Worm (Caenorhabditis elegans) whole organism, dauer: ENCODE results near the gene C13A2.6.
"Not testable (repeated sequence)": the region's sequence is repeated elsewhere in the genome, so short reads cannot be mapped to it uniquely, and the experiment has no call there.

Source experiments
- unc-62 ChIP-seq: sonication (generic microtip); optimal IDR thresholded peaks from 2 replicates; lab custom pipeline; 2017; ENCODE audit warnings: missing biosample characterization, missing genetic modification reagents, missing genetic modification characterization

The C13A2.6 gene

ce11 chrV:7258965-7259364 lies 10.5 kb upstream of the C13A2.6 start, which contains the start of gene C13A2.12:
C13A2.12 (plus strand) TSS chrV:7259265.
- no peak for TF ChIP-seq unc-62

DNA sequence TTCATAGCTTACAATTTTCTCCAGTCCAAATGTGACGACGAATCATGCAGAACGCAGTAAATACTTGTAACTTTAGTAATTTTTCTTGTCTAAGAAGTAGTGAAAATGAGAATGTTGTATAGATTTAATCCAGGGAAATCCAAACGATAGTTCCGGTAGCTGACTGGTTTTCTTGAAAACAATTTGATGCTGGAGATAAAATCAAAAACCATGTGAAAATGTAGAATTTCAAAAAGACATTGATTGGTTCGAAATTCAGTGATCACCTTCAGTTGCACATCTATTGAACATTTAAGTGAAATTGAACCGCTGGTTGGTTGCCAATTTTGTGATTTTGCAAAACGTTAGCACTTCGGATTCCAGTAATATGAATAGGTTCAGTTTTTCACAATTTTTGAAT lies 5.5 kb upstream of the C13A2.6 start, which contains the start of gene C13A2.9:
C13A2.9 (minus strand) TSS at position 101 of the 400 bp plus-strand sequence.
- no peak for TF ChIP-seq unc-62

- TF ChIP-seq unc-62: no peak
Measured at ce11 chrV:7266021-7266420, 3.5 kb upstream of the C13A2.6 start, which contains the start of gene C13A2.7. C13A2.7 (plus strand) TSS chrV:7266321.

DNA sequence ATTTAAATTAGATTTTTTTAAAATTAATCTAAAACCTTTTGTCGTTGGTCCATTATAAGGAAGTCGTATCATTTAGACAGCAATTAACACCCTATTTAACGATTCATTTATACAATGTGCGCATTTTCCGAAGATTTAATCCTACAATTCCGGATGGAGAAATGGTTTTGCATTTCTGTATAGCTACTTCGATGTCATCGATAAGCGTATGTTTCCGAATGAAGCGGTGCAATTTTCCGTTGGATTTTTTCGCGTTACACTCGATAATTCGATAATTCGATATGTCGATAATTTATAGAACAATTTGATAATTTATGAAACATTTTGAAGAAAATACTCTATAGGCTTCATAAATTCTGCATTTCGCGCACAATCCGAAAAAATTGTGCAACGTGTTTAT lies 5.5 kb downstream of the C13A2.6 start, which contains the start of gene C13A2.10:
C13A2.10 (minus strand) TSS at position 101 of the 400 bp plus-strand sequence.
- no peak for TF ChIP-seq unc-62

DNA sequence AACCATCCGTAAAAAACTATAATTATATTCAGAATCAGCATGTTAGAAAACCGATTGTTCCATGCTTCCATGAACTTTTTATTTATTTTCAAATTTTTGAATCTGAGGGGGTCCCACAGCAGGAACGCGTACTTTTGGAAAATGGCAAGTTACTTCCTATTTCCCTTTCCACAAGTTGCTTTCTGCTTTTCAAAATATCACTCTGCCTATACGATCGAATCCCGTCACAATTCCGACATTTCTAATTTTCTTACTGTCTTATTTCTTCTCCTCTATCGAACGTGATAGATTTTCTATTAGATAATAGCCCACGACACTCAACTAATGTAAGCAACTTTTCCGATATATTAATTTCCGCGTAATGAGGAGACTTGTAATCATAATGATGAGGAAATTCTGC lies 6.0 kb downstream of the C13A2.6 start, which contains the start of gene C13A2.5:
C13A2.5 (plus strand) TSS at position 301 of the 400 bp plus-strand sequence.
- no peak for TF ChIP-seq unc-62

ce11 chrV:7279090-7279489 lies 9.6 kb downstream of the C13A2.6 start, which contains the start of gene C13A2.4:
C13A2.4 (plus strand) TSS chrV:7279390.
- no peak for TF ChIP-seq unc-62

DNA sequence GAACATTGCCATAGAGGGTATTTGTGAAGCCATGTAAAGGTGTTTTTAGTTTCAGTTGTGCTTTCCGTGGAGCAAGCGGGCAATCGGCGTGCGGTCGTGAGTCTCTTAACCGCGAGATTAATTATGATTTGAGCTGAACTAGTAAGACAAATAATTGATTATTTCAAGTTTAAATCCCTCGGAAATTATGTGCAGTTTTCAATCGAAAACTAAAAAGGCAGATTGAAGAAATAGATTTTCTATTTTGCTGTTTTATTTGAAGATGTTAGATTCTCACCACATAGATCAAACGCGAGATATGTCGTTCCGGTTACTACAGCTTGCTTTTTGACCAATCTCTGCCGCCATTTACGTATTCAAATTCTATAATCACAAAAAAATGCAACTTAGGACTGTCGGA lies 12.5 kb downstream of the C13A2.6 start, which contains the start of gene C13A2.3:
C13A2.3 (plus strand) TSS at position 301 of the 400 bp plus-strand sequence.
- TF ChIP-seq unc-62: no peak

ce11 chrV:7288699-7289098 lies 19.2 kb downstream of the C13A2.6 start, which contains the start of gene C13A2.1:
C13A2.1 (plus strand) TSS chrV:7288999.
- no peak for TF ChIP-seq unc-62

- TF ChIP-seq unc-62: no peak
Measured at ce11 chrV:7295270-7295669, 25.8 kb downstream of the C13A2.6 start, which contains the start of gene F07G11.4. F07G11.4 (minus strand) TSS chrV:7295370.

- TF ChIP-seq unc-62: no peak
Measured at ce11 chrV:7297263-7297662, 27.8 kb downstream of the C13A2.6 start, which contains the start of gene srj-32. srj-32 (minus strand) TSS chrV:7297363.

- TF ChIP-seq unc-62: no peak
Measured at ce11 chrV:7298463-7298862, 29.0 kb downstream of the C13A2.6 start, which contains the start of gene F07G11.3. F07G11.3 (plus strand) TSS chrV:7298763.

- TF ChIP-seq unc-62: not testable (repeated sequence)
Measured at ce11 chrV:7304506-7304905, 35.0 kb downstream of the C13A2.6 start, which contains the start of gene F07G11.2. F07G11.2 (plus strand) TSS chrV:7304806.

DNA sequence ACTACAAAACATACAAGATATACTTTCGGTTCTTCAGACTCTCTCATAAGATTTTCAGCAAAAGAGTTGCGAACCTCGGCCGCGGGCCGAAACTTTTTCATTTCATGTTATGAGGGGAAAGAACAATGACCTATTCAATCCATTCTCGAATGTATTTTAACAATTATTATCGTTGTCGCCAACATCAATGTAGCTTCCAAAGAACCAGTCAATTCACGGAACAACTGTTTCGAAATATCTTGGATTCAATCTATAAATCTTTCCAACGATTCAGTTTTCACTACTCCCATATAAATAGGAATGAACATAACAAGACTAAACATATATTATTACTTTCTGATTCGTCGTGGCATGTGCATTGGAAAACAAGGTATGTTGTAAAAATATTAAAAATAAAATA lies 37.6 kb downstream of the C13A2.6 start, which contains the start of gene F07G11.1:
F07G11.1 (plus strand) TSS at position 301 of the 400 bp plus-strand sequence.
- TF ChIP-seq unc-62: no peak

DNA sequence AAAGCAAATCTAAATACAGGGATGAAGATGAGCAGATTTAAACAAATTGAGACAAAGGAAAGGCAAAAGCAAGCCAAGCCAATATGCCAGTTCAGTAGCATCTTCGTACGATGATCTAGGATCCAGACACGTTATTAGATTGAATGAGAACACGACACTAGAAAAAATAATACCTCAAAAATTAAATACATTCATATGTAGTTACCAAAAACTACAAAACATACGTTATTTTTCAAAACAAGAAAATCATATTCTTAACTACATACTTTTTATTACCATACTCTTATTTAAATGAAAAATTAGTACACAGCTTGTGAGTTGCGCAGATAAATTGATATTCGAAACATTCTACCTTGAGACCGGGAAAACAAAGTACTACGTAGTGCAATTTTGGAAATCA lies 43.7 kb downstream of the C13A2.6 start, which contains the start of gene srx-6:
srx-6 (minus strand) TSS at position 101 of the 400 bp plus-strand sequence.
- no peak for TF ChIP-seq unc-62

DNA sequence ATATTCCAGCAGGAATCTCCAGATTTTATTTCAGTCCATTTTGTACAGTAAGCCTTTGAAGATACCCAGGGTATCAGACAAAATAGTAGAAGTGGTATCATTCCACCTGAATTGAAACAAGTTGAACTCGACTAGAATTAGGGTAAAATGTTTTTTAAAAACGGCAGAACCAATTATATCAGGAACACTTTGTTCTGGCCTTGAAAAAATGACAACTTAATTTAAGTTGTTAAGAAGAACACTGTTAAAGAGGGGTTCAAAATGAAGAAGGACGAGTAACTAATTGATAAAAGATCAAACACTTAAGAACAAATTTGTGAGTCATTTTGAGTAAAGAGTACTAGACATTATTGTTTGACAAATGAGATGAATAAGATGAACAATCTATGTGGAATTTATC lies 51.4 kb downstream of the C13A2.6 start, which contains the start of gene lmd-4:
lmd-4 (minus strand) TSS at position 101 of the 400 bp plus-strand sequence.
- no peak for TF ChIP-seq unc-62

DNA sequence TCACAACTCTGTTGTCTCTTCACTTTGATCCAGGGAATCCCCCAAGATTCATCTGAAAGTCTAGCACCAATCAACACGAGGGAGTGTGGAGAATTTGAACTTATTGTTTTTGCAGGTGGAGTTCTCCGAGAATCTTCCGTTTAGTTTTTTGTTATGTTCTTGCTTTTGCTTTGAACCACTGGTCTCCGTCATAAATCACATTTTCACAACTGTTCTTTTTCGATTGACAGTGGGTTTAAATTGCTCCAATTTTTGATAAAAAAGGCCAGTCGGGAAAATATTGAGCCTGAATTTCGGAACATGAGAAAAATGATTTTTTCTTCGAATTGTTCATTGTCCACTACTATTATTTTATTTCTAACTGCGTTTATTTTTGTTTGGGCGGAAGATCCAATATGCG lies 52.4 kb downstream of the C13A2.6 start, which contains the start of gene F10G2.10:
F10G2.10 (plus strand) TSS at position 301 of the 400 bp plus-strand sequence.
- no peak for TF ChIP-seq unc-62
